Worm (Caenorhabditis elegans) whole organism, L4 larva: Measurements from ENCODE around the gene mth-1.
A peak's percentile ranks its signal among the peaks of the same experiment; 100 is the strongest.

ENCODE experiments used
- F49E8.2 ChIP-seq: sonication (generic microtip); optimal IDR thresholded peaks from 2 replicates; lab custom pipeline; 2016; ENCODE audit warnings: missing compliant biosample characterization, mild to moderate bottlenecking, missing genetic modification characterization, borderline replicate concordance
- Y105C5A.15 ChIP-seq: fragments of 200-800 bp; sonication (Bioruptor generic); IDR thresholded peaks from 2 replicates; pipeline ENCODE4 v1.3.6; 2022; ENCODE audit warnings: missing genetic modification characterization, missing compliant biosample characterization
- dpl-1 ChIP-seq: fragments of 150-350 bp; optimal IDR thresholded peaks from 2 replicates; lab custom pipeline; 2014; ENCODE audit warnings: missing biosample characterization, missing genetic modification reagents, missing genetic modification characterization

ce11 chrII:4237701-4238214 is 34.2 kb upstream of the mth-1 start, which contains the start of the genes fbxc-44 and C16A11.2:
- no peak for TF ChIP-seq Y105C5A.15 (GFP tag; lab: Robert Waterston, UW)
- TF ChIP-seq F49E8.2 = no peak
- TF ChIP-seq dpl-1 (GFP tag; lab: Kevin White, UChicago) = peak; percentile 0
